Worm (Caenorhabditis elegans): ENCODE data around the gene kgb-1.

Gene kgb-1

ce11 chrIV:390279-390678 is 19.6 kb downstream of the kgb-1 start, which contains the start of the genes ears-2 and uncp-18 (continued):
- TF ChIP-seq ceh-44 (GFP tag; IDR thresholded peaks at IDR 0.05) (peak; percentile 89), lir-3 (tag; optimal IDR thresholded peaks at IDR 0.05) (peak; percentile 48), hmg-1.1 (GFP tag; IDR thresholded peaks at IDR 0.05) (peak; percentile 95), pqm-1 (tag; optimal IDR thresholded peaks at IDR 0.05) (peak; percentile 54), ceh-20 (GFP tag; IDR thresholded peaks at IDR 0.05) (peak; percentile 85), nhr-76 (tag; optimal IDR thresholded peaks at IDR 0.05) (no peak), nhr-48 (tag; optimal IDR thresholded peaks at IDR 0.05) (peak; percentile 71), ctbp-1 (GFP tag; IDR thresholded peaks at IDR 0.05) (peak; percentile 87), F26F4.8 (GFP tag; conservative IDR thresholded peaks at IDR 0.05) (no peak), Y75B8A.6 (GFP tag; IDR thresholded peaks at IDR 0.05) (peak; percentile 81; the same call in 1 of the 2 replicates), lin-1 (GFP tag; IDR thresholded peaks at IDR 0.05) (peak; percentile 79), ztf-11 (tag; optimal IDR thresholded peaks at IDR 0.05) (no peak), tag-97 (GFP tag; IDR thresholded peaks at IDR 0.05) (no peak), vab-7 (GFP tag; IDR thresholded peaks at IDR 0.05) (peak; percentile 98), snpc-4 (tag; optimal IDR thresholded peaks at IDR 0.05) (no peak), ceh-32 (tag; optimal IDR thresholded peaks at IDR 0.05; ENCODE audit: poor library complexity) (peak; percentile 17), lin-38 (GFP tag; IDR thresholded peaks at IDR 0.05) (peak; percentile 90), lim-7 (GFP tag; IDR thresholded peaks at IDR 0.05) (peak; percentile 79), nhr-10 (tag; optimal IDR thresholded peaks at IDR 0.05) (peak; percentile 43), ZK546.5 (tag; optimal IDR thresholded peaks at IDR 0.05) (no peak), ceh-62 (tag; optimal IDR thresholded peaks at IDR 0.05) (no peak), mdt-29 (GFP tag; IDR thresholded peaks at IDR 0.05) (peak; percentile 73), mdl-1 (tag; optimal IDR thresholded peaks at IDR 0.05) (peak in 1 of 2 experiments; percentile 20), ces-1 (GFP tag; optimal IDR thresholded peaks at IDR 0.05) (peak; percentile 53), dmd-9 (GFP tag; IDR thresholded peaks at IDR 0.05) (peak; percentile 87), dpl-1 (GFP tag; optimal IDR thresholded peaks at IDR 0.05) (peak; percentile 81), fkh-10 (GFP tag; optimal IDR thresholded peaks at IDR 0.05) (peak; percentile 43), lin-15B (tag; optimal IDR thresholded peaks at IDR 0.05) (peak; percentile 62), spr-1 (tag; optimal IDR thresholded peaks at IDR 0.05) (peak; percentile 90), lsy-2 (tag; optimal IDR thresholded peaks at IDR 0.05) (peak; percentile 84 to 95), R02D3.7 (tag; optimal IDR thresholded peaks at IDR 0.05) (peak; percentile 55), Y105C5A.15 (GFP tag; IDR thresholded peaks at IDR 0.05) (peak; percentile 89), lin-13 (GFP tag; optimal IDR thresholded peaks at IDR 0.05) (peak; percentile 92), ZK337.2 (GFP tag; IDR thresholded peaks at IDR 0.05) (peak; percentile 80), zag-1 (tag; optimal IDR thresholded peaks at IDR 0.05) (no peak), mes-2 (tag; optimal IDR thresholded peaks at IDR 0.05; ENCODE audit: poor library complexity, severe bottlenecking) (peak; percentile 99), T26A8.4 (GFP tag; IDR thresholded peaks at IDR 0.05) (peak; percentile 90), Y48G9A.11 (GFP tag; IDR thresholded peaks at IDR 0.05) (peak; percentile 49; the same call in 1 of the 2 replicates), hlh-30 (tag; optimal IDR thresholded peaks at IDR 0.05; ENCODE audit: insufficient read depth) (peak; percentile 71), tra-1 (GFP tag; IDR thresholded peaks at IDR 0.05) (peak; percentile 74; the same call in 1 of the 2 replicates), sdz-12 (GFP tag; optimal IDR thresholded peaks at IDR 0.05) (peak; percentile 96), nhr-42 (GFP tag; IDR thresholded peaks at IDR 0.05) (peak; percentile 79), spr-3 (GFP tag; optimal IDR thresholded peaks at IDR 0.05) (peak; percentile 81), snpc-1.2 (GFP tag; IDR thresholded peaks at IDR 0.05) (peak; percentile 75), ceh-28 (tag; optimal IDR thresholded peaks at IDR 0.05) (no peak), T20F7.1 (GFP tag; optimal IDR thresholded peaks at IDR 0.05) (no peak), hlh-11 (tag; optimal IDR thresholded peaks at IDR 0.05) (peak; percentile 83), gei-8 (GFP tag; optimal IDR thresholded peaks at IDR 0.05) (peak; percentile 56), nhr-41 (GFP tag; IDR thresholded peaks at IDR 0.05) (0 out of 2 replicates have a peak, but pooled peaks have one; percentile 59), daf-19 (GFP tag; conservative IDR thresholded peaks at IDR 0.05) (no peak), unc-62 (GFP tag; optimal IDR thresholded peaks at IDR 0.05 in 1 of 2) (no peak), unc-62 (tag; optimal IDR thresholded peaks at IDR 0.05) (no peak)
